Worm (Caenorhabditis elegans) whole organism, early embryonic: ENCODE results near the gene pgp-11.

ENCODE experiments used
- aly-1 ChIP-seq: sonication (generic microtip); optimal IDR thresholded peaks from 2 replicates; lab custom pipeline; 2016; ENCODE audit warnings: missing genetic modification characterization, missing compliant biosample characterization
- ama-1 ChIP-seq: fragments of 150-350 bp; optimal IDR thresholded peaks from 2 replicates; lab custom pipeline; 2014
- ceh-13 ChIP-seq: fragments of 200-800 bp; sonication (Bioruptor generic); optimal IDR thresholded peaks from 2 replicates; lab custom pipeline; 2018; ENCODE audit warnings: mild to moderate bottlenecking, missing genetic modification characterization, missing compliant biosample characterization
- flt-1 ChIP-seq: fragments of 200-800 bp; sonication (Bioruptor generic); IDR thresholded peaks from 2 replicates; pipeline ENCODE4 v1.3.6; 2022; ENCODE audit warnings: missing genetic modification characterization, missing compliant biosample characterization
- hmbx-1 ChIP-seq: sonication (generic microtip); optimal IDR thresholded peaks from 2 replicates; lab custom pipeline; 2016; ENCODE audit warnings: mild to moderate bottlenecking, missing genetic modification characterization, missing compliant biosample characterization
- hmg-4 ChIP-seq: fragments of 200-800 bp; sonication (Bioruptor generic); optimal IDR thresholded peaks from 2 replicates; lab custom pipeline; 2018; ENCODE audit warnings: mild to moderate bottlenecking, missing genetic modification characterization, missing compliant biosample characterization
- hnd-1 ChIP-seq: sonication (generic microtip); optimal IDR thresholded peaks from 2 replicates; lab custom pipeline; 2016; ENCODE audit warnings: missing genetic modification characterization, missing compliant biosample characterization
- scrt-1 ChIP-seq: fragments of 200-800 bp; sonication (Bioruptor generic); IDR thresholded peaks from 2 replicates; pipeline ENCODE4 v1.3.6; 2022; ENCODE audit warnings: missing genetic modification characterization, missing compliant biosample characterization
- tbx-11 ChIP-seq: fragments of 200-800 bp; sonication (Bioruptor generic); IDR thresholded peaks from 2 replicates; pipeline ENCODE4 v1.3.6; 2022; ENCODE audit warnings: missing genetic modification characterization, missing compliant biosample characterization
- tbx-37 ChIP-seq: fragments of 200-800 bp; sonication (Bioruptor generic); conservative IDR thresholded peaks from 2 replicates; pipeline ENCODE4 v1.3.6; 2022; ENCODE audit warnings: missing genetic modification reagents, missing genetic modification characterization, missing compliant biosample characterization
- tra-4 ChIP-seq: sonication (generic microtip); optimal IDR thresholded peaks from 2 replicates; lab custom pipeline; 2017; ENCODE audit warnings: missing genetic modification characterization, missing compliant biosample characterization

DNA sequence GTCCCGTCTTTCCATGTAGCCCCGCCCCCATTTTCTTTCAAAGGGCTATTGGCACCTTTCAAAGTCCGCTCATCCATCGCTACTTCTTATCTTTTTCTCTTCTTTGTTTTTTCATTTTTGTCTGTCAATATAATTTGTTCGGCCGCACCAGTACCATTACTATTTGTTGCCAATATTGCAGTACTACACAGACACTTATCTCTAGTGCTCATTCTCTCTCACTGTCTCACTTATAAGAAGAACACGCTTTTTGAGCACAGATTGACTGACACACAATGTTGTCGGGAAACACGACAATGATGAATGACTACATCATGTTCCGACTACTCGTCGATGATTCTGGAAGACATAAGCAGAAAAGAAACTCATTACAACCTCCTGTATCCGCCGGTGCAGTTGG is 19.0 kb downstream of the pgp-11 start:
- TF ChIP-seq hmg-4 (GFP tag; lab: Kevin White, UChicago) (no peak), tra-4 (tag; lab: Kevin White, UChicago) (no peak), tbx-11 (GFP tag; lab: Robert Waterston, UW) (no peak), tbx-37 (GFP tag; lab: Robert Waterston, UW) (no peak), flt-1 (GFP tag; lab: Robert Waterston, UW) (no peak), ama-1 (lab: Kevin White, UChicago) (no peak), hnd-1 (tag; lab: Kevin White, UChicago) (no peak), hmbx-1 (tag; lab: Kevin White, UChicago) (no peak), aly-1 (tag; lab: Kevin White, UChicago) (no peak), scrt-1 (GFP tag; lab: Robert Waterston, UW) (no peak), ceh-13 (GFP tag; lab: Kevin White, UChicago) (no peak)
